Worm (Caenorhabditis elegans) whole organism, late embryonic: Measurements from ENCODE around the gene str-208.

Source experiments
- C08G9.2 ChIP-seq: sonication (generic microtip); optimal IDR thresholded peaks from 2 replicates; lab custom pipeline; 2016; ENCODE audit warnings: mild to moderate bottlenecking, missing genetic modification characterization, moderate library complexity, missing compliant biosample characterization
- K02D7.2 ChIP-seq: sonication (generic microtip); optimal IDR thresholded peaks from 2 replicates; lab custom pipeline; 2017; ENCODE audit warnings: mild to moderate bottlenecking, missing genetic modification characterization, missing compliant biosample characterization
- K09A11.1 ChIP-seq: sonication (generic microtip); optimal IDR thresholded peaks from 2 replicates; lab custom pipeline; 2017; ENCODE audit warnings: antibody characterized with exemption, mild to moderate bottlenecking, missing genetic modification characterization, missing compliant biosample characterization; ENCODE audit not compliant: insufficient read depth
- ahr-1 ChIP-seq: sonication (generic microtip); optimal IDR thresholded peaks from 2 replicates; lab custom pipeline; 2016; ENCODE audit warnings: missing genetic modification characterization, missing compliant biosample characterization
- ceh-14 ChIP-seq: sonication (generic microtip); optimal IDR thresholded peaks from 2 replicates; lab custom pipeline; 2016; ENCODE audit warnings: missing genotype, missing genetic modification characterization, missing compliant biosample characterization
- ceh-18 ChIP-seq: sonication (generic microtip); optimal IDR thresholded peaks from 2 replicates; lab custom pipeline; 2016; ENCODE audit warnings: missing genetic modification characterization, missing compliant biosample characterization
- ceh-2 ChIP-seq: sonication (generic microtip); optimal IDR thresholded peaks from 2 replicates; lab custom pipeline; 2016; ENCODE audit warnings: missing genotype, missing genetic modification characterization, missing compliant biosample characterization
- ceh-22 ChIP-seq: sonication (generic microtip); optimal IDR thresholded peaks from 2 replicates; lab custom pipeline; 2017; ENCODE audit warnings: missing biosample characterization, missing genetic modification characterization
- ceh-31 ChIP-seq: sonication (generic microtip); optimal IDR thresholded peaks from 2 replicates; lab custom pipeline; 2016; ENCODE audit warnings: missing genetic modification characterization, missing compliant biosample characterization
- ceh-45 ChIP-seq: fragments of 200-800 bp; sonication (Bioruptor generic); IDR thresholded peaks from 2 replicates; pipeline ENCODE4 v1.3.6; 2022; ENCODE audit warnings: missing genetic modification reagents, missing genetic modification characterization, missing compliant biosample characterization
- ceh-48 ChIP-seq: sonication (generic microtip); optimal IDR thresholded peaks from 2 replicates; lab custom pipeline; 2016; ENCODE audit warnings: missing genetic modification characterization, inconsistent platforms, missing compliant biosample characterization
- che-1 ChIP-seq: sonication (generic microtip); optimal IDR thresholded peaks from 2 replicates; lab custom pipeline; 2016; ENCODE audit warnings: mild to moderate bottlenecking, missing genetic modification characterization, missing compliant biosample characterization
- dmd-4 ChIP-seq: sonication (generic microtip); optimal IDR thresholded peaks from 2 replicates; lab custom pipeline; 2016; ENCODE audit warnings: borderline replicate concordance, missing genetic modification characterization, missing compliant biosample characterization
- elt-2 ChIP-seq: sonication (generic microtip); optimal IDR thresholded peaks from 2 replicates; lab custom pipeline; 2016; ENCODE audit warnings: missing genetic modification reagents, missing genetic modification characterization, missing compliant biosample characterization
- ets-4 ChIP-seq: sonication (generic microtip); optimal IDR thresholded peaks from 2 replicates; lab custom pipeline; 2016; ENCODE audit warnings: missing genetic modification characterization, missing compliant biosample characterization
- eyg-1 ChIP-seq: sonication (generic microtip); optimal IDR thresholded peaks from 2 replicates; lab custom pipeline; 2016; ENCODE audit warnings: missing genotype, missing genetic modification characterization, missing compliant biosample characterization
- fax-1 ChIP-seq: sonication (generic microtip); optimal IDR thresholded peaks from 2 replicates; lab custom pipeline; 2016; ENCODE audit warnings: missing genotype, missing genetic modification characterization, missing compliant biosample characterization
- fkh-6 ChIP-seq: sonication (generic microtip); optimal IDR thresholded peaks from 2 replicates; lab custom pipeline; 2016; ENCODE audit warnings: missing genetic modification characterization, missing compliant biosample characterization
- hlh-13 ChIP-seq: fragments of 200-800 bp; sonication (Bioruptor generic); optimal IDR thresholded peaks from 2 replicates; lab custom pipeline; 2018; ENCODE audit warnings: mild to moderate bottlenecking, missing genetic modification characterization, missing compliant biosample characterization
- hlh-6 ChIP-seq: sonication (generic microtip); optimal IDR thresholded peaks from 2 replicates; lab custom pipeline; 2016; ENCODE audit warnings: missing genotype, missing genetic modification characterization, missing compliant biosample characterization
- lim-6 ChIP-seq: sonication (generic microtip); optimal IDR thresholded peaks from 2 replicates; lab custom pipeline; 2016; ENCODE audit warnings: missing genetic modification characterization, missing compliant biosample characterization
- madf-2 ChIP-seq: sonication (generic microtip); optimal IDR thresholded peaks from 2 replicates; lab custom pipeline; 2017; ENCODE audit warnings: missing genetic modification characterization, missing compliant biosample characterization
- mec-3 ChIP-seq: sonication (generic microtip); optimal IDR thresholded peaks from 2 replicates; lab custom pipeline; 2016; ENCODE audit warnings: borderline replicate concordance, missing genetic modification characterization, missing compliant biosample characterization
- nfya-1 ChIP-seq: sonication (generic microtip); optimal IDR thresholded peaks from 2 replicates; lab custom pipeline; 2017; ENCODE audit warnings: missing genetic modification characterization, mild to moderate bottlenecking, missing compliant biosample characterization, antibody characterized with exemption, moderate library complexity
- nhr-11 ChIP-seq: fragments of 150-350 bp; optimal IDR thresholded peaks from 2 replicates; lab custom pipeline; 2014; ENCODE audit warnings: missing biosample characterization, missing genetic modification characterization
- pag-3 ChIP-seq: sonication (generic microtip); optimal IDR thresholded peaks from 2 replicates; lab custom pipeline; 2016; ENCODE audit warnings: missing compliant biosample characterization, missing genetic modification characterization, borderline replicate concordance
- pat-9 ChIP-seq: fragments of 200-800 bp; sonication (Bioruptor generic); optimal IDR thresholded peaks from 2 replicates; lab custom pipeline; 2018; ENCODE audit warnings: mild to moderate bottlenecking, missing genetic modification characterization, moderate library complexity, missing compliant biosample characterization
- pax-1 ChIP-seq: fragments of 150-350 bp; optimal IDR thresholded peaks from 2 replicates; lab custom pipeline; 2014; ENCODE audit warnings: missing biosample characterization, missing genetic modification characterization
- pha-2 ChIP-seq: sonication (generic microtip); optimal IDR thresholded peaks from 2 replicates; lab custom pipeline; 2017; ENCODE audit warnings: mild to moderate bottlenecking, missing genetic modification characterization, missing compliant biosample characterization
- pha-4 ChIP-seq: fragments of 150-350 bp; optimal IDR thresholded peaks from 2 replicates; lab custom pipeline; 2018; ENCODE audit warnings: missing biosample characterization, missing genetic modification reagents, missing genetic modification characterization
- ref-2 ChIP-seq: sonication (generic microtip); optimal IDR thresholded peaks from 2 replicates; lab custom pipeline; 2016; ENCODE audit warnings: missing genetic modification characterization, missing compliant biosample characterization
- rnt-1 ChIP-seq: sonication (generic microtip); optimal IDR thresholded peaks from 2 replicates; lab custom pipeline; 2016; ENCODE audit warnings: missing genetic modification characterization, missing compliant biosample characterization
- sdc-2 ChIP-seq: sonication (generic microtip); optimal IDR thresholded peaks from 2 replicates; lab custom pipeline; 2016; ENCODE audit warnings: missing genotype, missing genetic modification characterization, missing compliant biosample characterization
- sox-4 ChIP-seq: sonication (generic microtip); optimal IDR thresholded peaks from 2 replicates; lab custom pipeline; 2017; ENCODE audit warnings: mild to moderate bottlenecking, missing genetic modification characterization, inconsistent platforms, missing compliant biosample characterization
- syd-9 ChIP-seq: sonication (generic microtip); optimal IDR thresholded peaks from 2 replicates; lab custom pipeline; 2016; ENCODE audit warnings: mild to moderate bottlenecking, missing genetic modification characterization, moderate library complexity, missing compliant biosample characterization
- tbx-2 ChIP-seq: sonication (generic microtip); optimal IDR thresholded peaks from 2 replicates; lab custom pipeline; 2016; ENCODE audit warnings: missing genetic modification characterization, missing compliant biosample characterization
- unc-3 ChIP-seq, 2 experiments: fragments of 200-800 bp in 1 of 2; sonication (Bioruptor generic) in 1 of 2; sonication (generic microtip) in 1 of 2; conservative IDR thresholded peaks in 1 of 2; optimal IDR thresholded peaks in 1 of 2; 2 replicates each; pipeline versions ENCODE4 v1.3.6 to Lab custom; 2016 to 2022; ENCODE audit warnings: missing compliant biosample characterization in 2 of 2, missing genetic modification characterization in 2 of 2, missing genetic modification reagents in 1 of 2
- unc-55 ChIP-seq: sonication (generic microtip); optimal IDR thresholded peaks from 2 replicates; lab custom pipeline; 2017; ENCODE audit warnings: missing biosample characterization, missing genetic modification reagents, missing genetic modification characterization
- unc-86 ChIP-seq: sonication (generic microtip); optimal IDR thresholded peaks from 2 replicates; lab custom pipeline; 2016; ENCODE audit warnings: missing genetic modification characterization, missing compliant biosample characterization
- zip-5 ChIP-seq: sonication (generic microtip); optimal IDR thresholded peaks from 2 replicates; lab custom pipeline; 2016; ENCODE audit warnings: missing genetic modification characterization, missing compliant biosample characterization

The str-208 gene

DNA sequence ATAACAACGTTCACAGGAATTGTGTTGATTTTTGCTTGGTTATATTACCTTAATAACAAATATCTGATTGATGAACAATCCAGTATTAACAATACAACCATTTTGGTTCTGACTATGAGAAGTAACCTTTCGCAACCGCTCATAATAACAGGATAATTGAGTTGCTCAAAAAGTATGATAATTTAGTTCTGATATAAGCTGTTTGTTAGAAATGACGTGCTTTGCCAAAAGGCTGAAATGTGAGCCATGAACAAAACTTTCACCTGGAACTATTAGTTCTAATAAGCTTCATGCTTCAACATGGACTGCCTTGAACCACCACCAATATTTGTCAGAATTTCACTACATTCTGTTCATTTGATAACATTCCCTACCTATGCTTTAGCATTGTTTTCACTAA lies 32.0 kb upstream of the str-208 start, which contains the start of gene srh-20:
srh-20 (plus strand) TSS at position 301 of the 400 bp plus-strand sequence.
- TF ChIP-seq hlh-6 (tag; lab: Kevin White, UChicago) = no peak
- TF ChIP-seq ceh-22 (tag; lab: Kevin White, UChicago) = no peak
- TF ChIP-seq elt-2 = no peak
- TF ChIP-seq nhr-11 (tag; lab: Kevin White, UChicago) = no peak
- TF ChIP-seq ceh-14 (tag; lab: Kevin White, UChicago) = no peak
- TF ChIP-seq ceh-18 (tag; lab: Kevin White, UChicago) = no peak
- no peak for TF ChIP-seq unc-55 (GFP tag; lab: Kevin White, UChicago)
- TF ChIP-seq pat-9 (tag; lab: Kevin White, UChicago) = no peak
- TF ChIP-seq ceh-45 (GFP tag; lab: Robert Waterston, UW) = no peak
- no peak for TF ChIP-seq ets-4
- no peak for TF ChIP-seq ahr-1 (tag; lab: Kevin White, UChicago)
- TF ChIP-seq madf-2 = no peak
- no peak for TF ChIP-seq dmd-4
- TF ChIP-seq rnt-1 (tag; lab: Kevin White, UChicago) = no peak
- TF ChIP-seq fkh-6 (tag; lab: Kevin White, UChicago) = no peak
- no peak for TF ChIP-seq ref-2 (tag; lab: Kevin White, UChicago)
- TF ChIP-seq ceh-2 (tag; lab: Kevin White, UChicago) = no peak

DNA sequence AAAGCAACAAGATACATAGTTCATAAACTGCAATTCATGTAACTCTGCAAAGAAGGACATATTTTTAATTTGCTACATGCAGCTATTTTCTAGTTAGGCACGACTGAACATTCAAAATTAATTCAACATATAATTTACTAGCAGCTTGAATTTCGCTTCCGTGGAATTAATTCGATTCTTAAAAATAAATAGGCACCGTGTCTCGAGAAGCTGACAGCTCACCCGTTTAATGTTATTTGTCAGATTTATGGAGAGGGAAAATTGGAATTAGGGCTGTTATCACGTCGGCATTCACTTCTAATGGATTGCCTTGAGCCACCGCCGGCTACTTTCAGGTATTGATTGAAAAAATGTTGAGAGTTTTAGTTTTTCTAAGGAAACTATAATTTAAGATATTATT lies 30.3 kb upstream of the str-208 start, which contains the start of gene srh-21:
srh-21 (plus strand) TSS at position 301 of the 400 bp plus-strand sequence.
- TF ChIP-seq nfya-1 (no peak), unc-3 (GFP tag; conservative IDR thresholded peaks at IDR 0.05; lab: Robert Waterston, UW) (no peak), unc-3 (tag; optimal IDR thresholded peaks at IDR 0.05; lab: Kevin White, UChicago) (no peak), rnt-1 (tag; lab: Kevin White, UChicago) (no peak), zip-5 (tag; lab: Kevin White, UChicago) (no peak), lim-6 (tag; lab: Kevin White, UChicago) (no peak), ceh-31 (tag; lab: Kevin White, UChicago) (no peak), ceh-22 (tag; lab: Kevin White, UChicago) (no peak), K09A11.1 (tag; lab: Kevin White, UChicago) (no peak), mec-3 (no peak), sdc-2 (tag; lab: Kevin White, UChicago) (no peak), unc-86 (tag; lab: Kevin White, UChicago) (no peak), K02D7.2 (tag; lab: Kevin White, UChicago) (no peak), C08G9.2 (no peak), che-1 (tag; lab: Kevin White, UChicago) (no peak), pax-1 (tag; lab: Kevin White, UChicago) (no peak), pha-2 (tag; lab: Kevin White, UChicago) (no peak), ets-4 (no peak), eyg-1 (no peak), hlh-6 (tag; lab: Kevin White, UChicago) (no peak)
- TF ChIP-seq, all 69 proteins: peak for 0

DNA sequence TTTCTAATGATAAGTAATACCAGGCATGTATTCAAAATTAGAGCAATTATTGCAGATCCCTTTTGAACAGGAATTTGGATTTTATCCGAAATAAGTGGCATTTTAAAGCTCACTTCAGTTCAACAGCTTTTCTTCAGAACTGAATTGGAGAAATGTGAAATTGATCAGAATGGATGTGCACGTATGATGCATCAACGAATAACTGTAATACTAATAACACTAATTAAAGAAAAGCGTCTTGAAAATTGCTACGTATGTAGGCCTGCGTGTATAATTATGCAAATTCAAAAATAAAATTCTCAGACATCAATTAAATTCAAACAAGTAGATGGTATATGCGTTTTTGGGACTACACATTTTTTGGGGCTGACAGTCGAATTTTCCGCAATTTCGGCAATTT lies 26.8 kb upstream of the str-208 start, which contains the start of gene str-205:
str-205 (minus strand) TSS at position 101 of the 400 bp plus-strand sequence.
- TF ChIP-seq fax-1 (tag; lab: Kevin White, UChicago) = no peak
- no peak for TF ChIP-seq tbx-2 (tag; lab: Kevin White, UChicago)
- no peak for TF ChIP-seq dmd-4
- TF ChIP-seq pha-4 = no peak
- TF ChIP-seq hlh-13 (GFP tag; lab: Kevin White, UChicago) = no peak
- no peak for TF ChIP-seq ahr-1 (tag; lab: Kevin White, UChicago)
- no peak for TF ChIP-seq lim-6 (tag; lab: Kevin White, UChicago)
- TF ChIP-seq ceh-22 (tag; lab: Kevin White, UChicago) = no peak
- TF ChIP-seq unc-3 (GFP tag; conservative IDR thresholded peaks at IDR 0.05; lab: Robert Waterston, UW) = no peak
- no peak for TF ChIP-seq unc-3 (tag; optimal IDR thresholded peaks at IDR 0.05; lab: Kevin White, UChicago)

DNA sequence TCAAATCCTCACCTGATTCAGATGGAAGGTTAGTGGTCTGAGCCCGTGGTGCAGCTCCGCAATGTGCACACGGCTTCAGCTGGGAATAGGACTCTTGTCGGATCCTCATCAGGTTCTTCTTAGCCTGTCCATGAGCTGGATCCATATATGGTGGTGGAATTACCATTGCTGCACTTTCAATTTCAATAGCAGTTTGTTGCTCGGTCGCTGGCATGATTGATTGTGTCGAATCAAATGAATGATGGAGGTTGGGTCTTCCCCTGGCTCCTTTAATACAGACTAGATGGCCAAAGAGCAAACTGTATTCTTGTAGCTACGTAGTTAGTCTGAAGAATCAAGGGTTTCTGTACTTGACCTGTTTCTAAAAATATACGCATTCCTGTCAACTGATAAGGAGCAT lies 23.8 kb upstream of the str-208 start, which contains the start of gene C02E7.10:
C02E7.10 (minus strand) TSS at position 232 of the 400 bp plus-strand sequence.
- TF ChIP-seq elt-2 = no peak
- TF ChIP-seq pag-3 = no peak
- TF ChIP-seq ceh-48 (tag; lab: Kevin White, UChicago) = no peak
- no peak for TF ChIP-seq syd-9 (tag; lab: Kevin White, UChicago)
- TF ChIP-seq sox-4 (tag; lab: Kevin White, UChicago) = no peak
